Worm (Caenorhabditis elegans) whole organism, young adult: ENCODE measurements around the gene mrps-18B.

Experiments used
- B0261.1 ChIP-seq: sonication (generic microtip); optimal IDR thresholded peaks from 2 replicates; lab custom pipeline; 2016; ENCODE audit warnings: mild to moderate bottlenecking, missing genetic modification characterization, moderate library complexity, missing compliant biosample characterization
- B0336.3 ChIP-seq: fragments of 200-800 bp; sonication (Bioruptor generic); IDR thresholded peaks from 2 replicates; pipeline ENCODE4 v1.3.6; 2022; ENCODE audit warnings: missing genetic modification characterization, missing compliant biosample characterization
- C17E4.6 ChIP-seq: fragments of 200-800 bp; sonication (Bioruptor generic); IDR thresholded peaks from 2 replicates; pipeline ENCODE4 v1.3.6; 2022; ENCODE audit warnings: missing genetic modification reagents, missing genetic modification characterization, missing compliant biosample characterization
- D2030.7 ChIP-seq: fragments of 200-800 bp; sonication (Bioruptor generic); IDR thresholded peaks from 2 replicates; pipeline ENCODE4 v1.3.6; 2022; ENCODE audit warnings: missing genetic modification reagents, missing genetic modification characterization, missing compliant biosample characterization
- F23B12.7 ChIP-seq: sonication (generic microtip); optimal IDR thresholded peaks from 2 replicates; lab custom pipeline; 2017; ENCODE audit warnings: missing genetic modification characterization, mild to moderate bottlenecking, missing compliant biosample characterization, antibody characterized with exemption, moderate library complexity; ENCODE audit not compliant: insufficient read depth
- F33H1.4 ChIP-seq: fragments of 200-800 bp; sonication (Bioruptor generic); IDR thresholded peaks from 2 replicates; pipeline ENCODE4 v1.3.6; 2022; ENCODE audit warnings: missing genetic modification reagents, missing genetic modification characterization, missing compliant biosample characterization
- F52B5.7 ChIP-seq: sonication (generic microtip); optimal IDR thresholded peaks from 2 replicates; lab custom pipeline; 2016; ENCODE audit warnings: mild to moderate bottlenecking, missing genetic modification characterization, missing compliant biosample characterization
- F57A8.1 ChIP-seq: fragments of 200-800 bp; sonication (Bioruptor generic); optimal IDR thresholded peaks from 2 replicates; lab custom pipeline; 2018; ENCODE audit warnings: mild to moderate bottlenecking, missing genetic modification characterization, moderate library complexity, missing compliant biosample characterization
- K11D2.4 ChIP-seq: fragments of 200-800 bp; sonication (Bioruptor generic); IDR thresholded peaks from 2 replicates; pipeline ENCODE4 v1.3.6; 2022; ENCODE audit warnings: missing genetic modification reagents, missing genetic modification characterization, missing compliant biosample characterization
- K12H6.12 ChIP-seq: fragments of 200-800 bp; sonication (Bioruptor generic); optimal IDR thresholded peaks from 2 replicates; lab custom pipeline; 2018; ENCODE audit warnings: mild to moderate bottlenecking, missing genetic modification characterization, missing compliant biosample characterization
- Y56A3A.18 ChIP-seq: fragments of 200-800 bp; sonication (Bioruptor generic); IDR thresholded peaks from 2 replicates; pipeline ENCODE4 v1.3.6; 2022; ENCODE audit warnings: missing genetic modification reagents, missing genetic modification characterization, missing compliant biosample characterization
- Y67H2A.10 ChIP-seq: fragments of 200-800 bp; sonication (Bioruptor generic); conservative IDR thresholded peaks from 2 replicates; pipeline ENCODE4 v1.3.6; 2022; ENCODE audit warnings: missing genetic modification reagents, missing genetic modification characterization, missing compliant biosample characterization
- Y95B8A.8 ChIP-seq: fragments of 200-800 bp; sonication (Bioruptor generic); IDR thresholded peaks from 2 replicates; pipeline ENCODE4 v1.3.6; 2022; ENCODE audit warnings: missing genetic modification reagents, missing genetic modification characterization, missing compliant biosample characterization
- attf-3 ChIP-seq: fragments of 200-800 bp; sonication (Bioruptor generic); conservative IDR thresholded peaks from 2 replicates; pipeline ENCODE4 v1.3.6; 2022; ENCODE audit warnings: missing genetic modification reagents, missing genetic modification characterization, missing compliant biosample characterization
- attf-5 ChIP-seq: fragments of 200-800 bp; sonication (Bioruptor generic); optimal IDR thresholded peaks from 2 replicates; lab custom pipeline; 2018; ENCODE audit warnings: mild to moderate bottlenecking, missing genetic modification characterization, missing compliant biosample characterization
- attf-6 ChIP-seq: fragments of 200-800 bp; sonication (Bioruptor generic); IDR thresholded peaks from 2 replicates; pipeline ENCODE4 v1.3.6; 2022; ENCODE audit warnings: missing genetic modification reagents, missing genetic modification characterization, missing compliant biosample characterization
- bed-1 ChIP-seq: fragments of 200-800 bp; sonication (Bioruptor generic); IDR thresholded peaks from 2 replicates; pipeline ENCODE4 v1.3.6; 2022; ENCODE audit warnings: missing genetic modification reagents, missing genetic modification characterization, missing compliant biosample characterization
- dox-1 ChIP-seq: fragments of 200-800 bp; sonication (Bioruptor generic); IDR thresholded peaks from 2 replicates; pipeline ENCODE4 v1.3.6; 2022; ENCODE audit warnings: missing genetic modification reagents, missing genetic modification characterization, missing compliant biosample characterization
- egl-18 ChIP-seq: fragments of 200-800 bp; sonication (Bioruptor generic); IDR thresholded peaks from 2 replicates; pipeline ENCODE4 v1.3.6; 2022; ENCODE audit warnings: missing genetic modification reagents, missing genetic modification characterization, missing compliant biosample characterization
- ets-4 ChIP-seq: fragments of 200-800 bp; sonication (Bioruptor generic); optimal IDR thresholded peaks from 2 replicates; lab custom pipeline; 2018; ENCODE audit warnings: mild to moderate bottlenecking, missing genetic modification characterization, missing compliant biosample characterization
- fkh-3 ChIP-seq: sonication (generic microtip); optimal IDR thresholded peaks from 2 replicates; lab custom pipeline; 2016; ENCODE audit warnings: mild to moderate bottlenecking, missing genetic modification characterization, missing compliant biosample characterization
- gei-17 ChIP-seq: fragments of 200-800 bp; sonication (Bioruptor generic); optimal IDR thresholded peaks from 2 replicates; lab custom pipeline; 2018; ENCODE audit warnings: mild to moderate bottlenecking, missing genetic modification characterization, missing compliant biosample characterization
- let-607 ChIP-seq, 2 experiments: fragments of 200-800 bp in 1 of 2; sonication (Bioruptor generic) in 1 of 2; sonication (generic microtip) in 1 of 2; optimal IDR thresholded peaks; 2 replicates each; lab custom pipeline; 2016 to 2018; ENCODE audit warnings: mild to moderate bottlenecking in 2 of 2, missing compliant biosample characterization in 2 of 2, missing genetic modification characterization in 2 of 2, moderate library complexity in 2 of 2, missing genotype in 1 of 2
- lin-35 ChIP-seq, 3 experiments: fragments of 150-350 bp in 2 of 3; sonication (generic microtip) in 1 of 3; optimal IDR thresholded peaks; 2 replicates each; lab custom pipeline; 2014 to 2018; ENCODE audit warnings: missing biosample characterization in 3 of 3, missing genetic modification characterization in 3 of 3, missing genetic modification reagents in 3 of 3
- lin-54 ChIP-seq: fragments of 200-800 bp; sonication (Bioruptor generic); optimal IDR thresholded peaks from 2 replicates; lab custom pipeline; 2018; ENCODE audit warnings: mild to moderate bottlenecking, missing genetic modification characterization, missing compliant biosample characterization
- lir-1 ChIP-seq: fragments of 200-800 bp; sonication (Bioruptor generic); conservative IDR thresholded peaks from 2 replicates; pipeline ENCODE4 v1.3.6; 2022; ENCODE audit warnings: missing genetic modification reagents, missing genetic modification characterization, missing compliant biosample characterization
- lsl-1 ChIP-seq: fragments of 200-800 bp; sonication (Bioruptor generic); optimal IDR thresholded peaks from 2 replicates; lab custom pipeline; 2018; ENCODE audit warnings: mild to moderate bottlenecking, missing genetic modification characterization, moderate library complexity, missing compliant biosample characterization
- madf-3 ChIP-seq: fragments of 200-800 bp; sonication (Bioruptor generic); IDR thresholded peaks from 2 replicates; pipeline ENCODE4 v1.3.6; 2022; ENCODE audit warnings: missing genetic modification reagents, missing genetic modification characterization, missing compliant biosample characterization
- madf-6 ChIP-seq: fragments of 200-800 bp; sonication (Bioruptor generic); IDR thresholded peaks from 2 replicates; pipeline ENCODE4 v1.3.6; 2022; ENCODE audit warnings: missing genetic modification reagents, missing genetic modification characterization, missing compliant biosample characterization
- madf-8 ChIP-seq: fragments of 200-800 bp; sonication (Bioruptor generic); conservative IDR thresholded peaks from 2 replicates; pipeline ENCODE4 v1.3.6; 2022; ENCODE audit warnings: missing genetic modification reagents, missing genetic modification characterization, missing compliant biosample characterization
- mcd-1 ChIP-seq: fragments of 200-800 bp; sonication (Bioruptor generic); IDR thresholded peaks from 2 replicates; pipeline ENCODE4 v1.3.6; 2022; ENCODE audit warnings: missing genetic modification reagents, missing genetic modification characterization, missing compliant biosample characterization
- mes-4 ChIP-seq: sonication (generic microtip); optimal IDR thresholded peaks from 2 replicates; lab custom pipeline; 2016; ENCODE audit warnings: missing genotype, missing genetic modification characterization, missing compliant biosample characterization
- nhr-27 ChIP-seq: fragments of 200-800 bp; sonication (Bioruptor generic); optimal IDR thresholded peaks from 2 replicates; lab custom pipeline; 2018; ENCODE audit warnings: mild to moderate bottlenecking, missing genetic modification characterization, moderate library complexity, missing compliant biosample characterization
- rcor-1 ChIP-seq: fragments of 200-800 bp; sonication (Bioruptor generic); IDR thresholded peaks from 2 replicates; pipeline ENCODE4 v1.3.6; 2022; ENCODE audit warnings: missing genetic modification reagents, missing genetic modification characterization, missing compliant biosample characterization
- sdz-38 ChIP-seq: sonication (generic microtip); optimal IDR thresholded peaks from 2 replicates; lab custom pipeline; 2016; ENCODE audit warnings: missing genotype, missing genetic modification characterization, missing compliant biosample characterization
- snpc-1.3 ChIP-seq: sonication (generic microtip); optimal IDR thresholded peaks from 2 replicates; lab custom pipeline; 2017; ENCODE audit warnings: missing genetic modification characterization, mild to moderate bottlenecking, missing compliant biosample characterization, antibody characterized with exemption, moderate library complexity, missing genotype, missing genetic modification reagents; ENCODE audit not compliant: insufficient read depth
- snpc-3.4 ChIP-seq: sonication (generic microtip); optimal IDR thresholded peaks from 2 replicates; lab custom pipeline; 2017; ENCODE audit warnings: missing genetic modification characterization, mild to moderate bottlenecking, missing compliant biosample characterization, antibody characterized with exemption, moderate library complexity, missing genotype, missing genetic modification reagents
- snpc-4 ChIP-seq, 5 experiments: fragments of 150-350 bp in 1 of 5; sonication (generic microtip) in 4 of 5; optimal IDR thresholded peaks; 2 replicates each; lab custom pipeline; 2014 to 2018; ENCODE audit warnings: missing genetic modification characterization in 5 of 5, missing biosample characterization in 3 of 5, antibody characterized with exemption in 2 of 5, mild to moderate bottlenecking in 2 of 5, missing compliant biosample characterization in 2 of 5, missing genotype in 2 of 5, moderate library complexity in 2 of 5, missing genetic modification reagents in 1 of 5
- somi-1 ChIP-seq: fragments of 200-800 bp; sonication (Bioruptor generic); optimal IDR thresholded peaks from 2 replicates; lab custom pipeline; 2018; ENCODE audit warnings: mild to moderate bottlenecking, missing genetic modification characterization, missing compliant biosample characterization
- tbp1 ChIP-seq: fragments of 200-800 bp; sonication (Bioruptor generic); optimal IDR thresholded peaks from 2 replicates; lab custom pipeline; 2018; ENCODE audit warnings: mild to moderate bottlenecking, missing genetic modification characterization, missing compliant biosample characterization
- xnd-1 ChIP-seq: sonication (generic microtip); optimal IDR thresholded peaks from 2 replicates; lab custom pipeline; 2016; ENCODE audit warnings: missing genotype, missing genetic modification reagents, missing genetic modification characterization, missing compliant biosample characterization
- zim-3 ChIP-seq: sonication (generic microtip); optimal IDR thresholded peaks from 2 replicates; lab custom pipeline; 2017; ENCODE audit warnings: mild to moderate bottlenecking, missing genetic modification characterization, moderate library complexity, missing compliant biosample characterization
- ztf-25 ChIP-seq: fragments of 200-800 bp; sonication (Bioruptor generic); IDR thresholded peaks from 2 replicates; pipeline ENCODE4 v1.3.6; 2022; ENCODE audit warnings: missing genetic modification reagents, missing genetic modification characterization, missing compliant biosample characterization
- ztf-26 ChIP-seq: sonication (generic microtip); optimal IDR thresholded peaks from 2 replicates; lab custom pipeline; 2017; ENCODE audit warnings: missing genetic modification characterization, missing compliant biosample characterization
- ztf-28 ChIP-seq: fragments of 200-800 bp; sonication (Bioruptor generic); IDR thresholded peaks from 2 replicates; pipeline ENCODE4 v1.3.6; 2022; ENCODE audit warnings: missing genetic modification reagents, missing genetic modification characterization, missing compliant biosample characterization

Gene mrps-18B

DNA sequence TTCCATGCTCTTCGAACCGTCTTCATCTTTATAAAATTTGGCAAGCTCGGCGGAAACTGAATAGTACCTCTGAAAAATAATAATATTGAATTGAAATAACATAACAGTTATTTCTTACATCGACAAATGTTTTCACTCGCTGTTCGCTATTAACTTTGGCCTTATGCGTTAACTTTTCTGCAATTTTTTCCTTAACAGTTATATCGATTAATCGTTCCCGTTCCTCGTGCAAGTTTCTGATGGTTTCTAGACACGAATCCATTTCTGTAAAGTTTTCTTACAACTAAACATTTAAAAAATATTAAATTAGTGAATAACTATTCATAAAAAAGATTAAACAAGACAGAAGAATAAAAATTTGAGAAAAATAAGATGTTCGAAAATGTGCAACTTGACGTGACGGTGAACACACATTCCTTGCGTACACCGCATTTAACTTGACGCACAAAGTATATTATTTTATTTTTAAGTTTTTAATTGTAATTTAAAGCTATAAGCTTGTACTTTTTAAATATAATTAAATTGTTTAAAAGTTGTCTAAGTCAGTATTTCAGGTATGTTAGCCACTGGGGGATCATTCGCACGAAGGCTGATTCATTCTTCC lies at the start of gene mrps-18B, which contains the start of gene prp-9:
Gene mrps-18B (plus strand): TSS at position 549 of the 604 bp plus-strand sequence.
Gene prp-9 (minus strand): TSS at position 264 of the 604 bp plus-strand sequence.
- TF ChIP-seq rcor-1 (GFP tag; lab: Robert Waterston, UW) (no peak), lin-54 (GFP tag; lab: Kevin White, UChicago) (peak; percentile 21), egl-18 (no peak), K11D2.4 (no peak), let-607 (tag; optimal IDR thresholded peaks at IDR 0.05; lab: Kevin White, UChicago) (no peak), K12H6.12 (tag; lab: Kevin White, UChicago) (no peak), attf-6 (GFP tag; lab: Robert Waterston, UW) (no peak), dox-1 (GFP tag; lab: Robert Waterston, UW) (no peak), F57A8.1 (no peak), ztf-25 (GFP tag; lab: Robert Waterston, UW) (no peak), snpc-3.4 (tag; lab: Kevin White, UChicago) (no peak), ets-4 (GFP tag; lab: Kevin White, UChicago) (no peak), lsl-1 (GFP tag; lab: Kevin White, UChicago) (peak; percentile 34), lir-1 (GFP tag; lab: Robert Waterston, UW) (no peak), xnd-1 (tag; lab: Kevin White, UChicago) (no peak), ztf-28 (GFP tag; lab: Robert Waterston, UW) (no peak), madf-8 (no peak; the same call in 1 of the 2 replicates), C17E4.6 (no peak), lin-35 (GFP tag; optimal IDR thresholded peaks at IDR 0.05; lab: Kevin White, UChicago) (no peak), madf-6 (GFP tag; lab: Robert Waterston, UW) (peak; percentile 66; the same call in 1 of the 2 replicates), F23B12.7 (peak; percentile 27), Y95B8A.8 (GFP tag; lab: Robert Waterston, UW) (no peak), mes-4 (tag; lab: Kevin White, UChicago) (no peak), nhr-27 (tag; lab: Kevin White, UChicago) (no peak), ztf-26 (no peak), D2030.7 (GFP tag; lab: Robert Waterston, UW) (no peak), B0336.3 (no peak), somi-1 (GFP tag; lab: Kevin White, UChicago) (no peak), attf-3 (GFP tag; lab: Robert Waterston, UW) (no peak), snpc-4 (GFP tag; optimal IDR thresholded peaks at IDR 0.05; lab: Kevin White, UChicago) (no peak), snpc-4 (tag; optimal IDR thresholded peaks at IDR 0.05; lab: Kevin White, UChicago) (peak in 1 of 4 experiments; percentile 13), sdz-38 (tag; lab: Kevin White, UChicago) (no peak), tbp1 (GFP tag; lab: Kevin White, UChicago) (no peak), F52B5.7 (tag; lab: Kevin White, UChicago) (no peak), fkh-3 (tag; lab: Kevin White, UChicago) (no peak), zim-3 (tag; lab: Kevin White, UChicago) (no peak), B0261.1 (tag; lab: Kevin White, UChicago) (no peak), gei-17 (GFP tag; lab: Kevin White, UChicago) (no peak), Y67H2A.10 (no peak), Y56A3A.18 (GFP tag; lab: Robert Waterston, UW) (no peak), attf-5 (GFP tag; lab: Kevin White, UChicago) (peak; percentile 33), F33H1.4 (GFP tag; lab: Robert Waterston, UW) (no peak), madf-3 (GFP tag; lab: Robert Waterston, UW) (no peak), bed-1 (GFP tag; lab: Robert Waterston, UW) (no peak), mcd-1 (GFP tag; lab: Robert Waterston, UW) (0 out of 2 replicates have a peak, but pooled peaks have one; percentile 16), snpc-1.3 (tag; lab: Kevin White, UChicago) (peak; percentile 74)
